Fruit fly (Drosophila melanogaster) whole organism, embryonic: Measurements from ENCODE around the gene Leash.

Source experiments
- Abd-B ChIP-seq: fragments of 200-800 bp; sonication (Bioruptor generic); optimal IDR thresholded peaks from 2 replicates; lab custom pipeline; 2018; ENCODE audit warnings: missing biosample characterization, mild to moderate bottlenecking, missing genetic modification characterization, moderate library complexity
- Asciz ChIP-seq: fragments of 200-800 bp; sonication (Bioruptor generic); optimal IDR thresholded peaks from 2 replicates; lab custom pipeline; 2017; ENCODE audit warnings: missing biosample characterization, mild to moderate bottlenecking, missing genetic modification characterization, missing genetic modification reagents
- BEAF-32 ChIP-seq: fragments of 200-800 bp; sonication (Bioruptor generic); optimal IDR thresholded peaks from 3 replicates; lab custom pipeline; 2017; ENCODE audit warnings: missing biosample characterization, missing genetic modification characterization, mild to moderate bottlenecking, moderate library complexity, missing genetic modification reagents
- Blimp-1 ChIP-seq: fragments of 200-800 bp; sonication (Bioruptor generic); optimal IDR thresholded peaks from 3 replicates; lab custom pipeline; 2018; ENCODE audit warnings: missing biosample characterization, missing genetic modification characterization, mild to moderate bottlenecking, moderate library complexity, missing genetic modification reagents
- CG10979 ChIP-seq: fragments of 200-800 bp; sonication (Bioruptor generic); optimal IDR thresholded peaks from 2 replicates; lab custom pipeline; 2018; ENCODE audit warnings: missing biosample characterization, mild to moderate bottlenecking, missing genetic modification characterization, moderate library complexity
- CG11398 ChIP-seq: fragments of 200-800 bp; sonication (Bioruptor generic); optimal IDR thresholded peaks from 2 replicates; lab custom pipeline; 2016; ENCODE audit warnings: missing biosample characterization, missing genetic modification characterization
- CG11560 ChIP-seq: fragments of 200-800 bp; sonication (Bioruptor generic); IDR thresholded peaks from 3 replicates; pipeline ENCODE4 v1.3.6; 2022; ENCODE audit warnings: missing biosample characterization, missing genetic modification characterization
- CG12071 ChIP-seq: fragments of 200-800 bp; sonication (Bioruptor generic); optimal IDR thresholded peaks from 3 replicates; lab custom pipeline; 2018; ENCODE audit warnings: missing biosample characterization, mild to moderate bottlenecking, missing genetic modification characterization
- CG12104 ChIP-seq: fragments of 200-800 bp; sonication (Bioruptor generic); optimal IDR thresholded peaks from 3 replicates; lab custom pipeline; 2016; ENCODE audit warnings: missing biosample characterization, missing genetic modification characterization
- CG14441 ChIP-seq: fragments of 200-800 bp; sonication (Bioruptor generic); IDR thresholded peaks from 2 replicates; pipeline ENCODE4 v1.3.6; 2022; ENCODE audit warnings: missing biosample characterization, missing genetic modification characterization
- CG14710 ChIP-seq: fragments of 200-800 bp; sonication (Bioruptor generic); optimal IDR thresholded peaks from 3 replicates; lab custom pipeline; 2019; ENCODE audit warnings: missing biosample characterization, mild to moderate bottlenecking, missing genetic modification characterization, moderate library complexity
- CG15073 ChIP-seq: fragments of 200-800 bp; sonication (Bioruptor generic); optimal IDR thresholded peaks from 2 replicates; lab custom pipeline; 2016; ENCODE audit warnings: missing biosample characterization, missing genetic modification characterization
- CG30020 ChIP-seq: fragments of 200-800 bp; optimal IDR thresholded peaks from 2 replicates; lab custom pipeline; 2019; ENCODE audit warnings: missing biosample characterization, mild to moderate bottlenecking, missing genetic modification characterization, moderate library complexity
- CG3065 ChIP-seq: fragments of 200-800 bp; sonication (Bioruptor generic); optimal IDR thresholded peaks from 2 replicates; lab custom pipeline; 2016; ENCODE audit warnings: missing biosample characterization, missing genetic modification characterization
- CG3838 ChIP-seq: fragments of 200-800 bp; sonication (Bioruptor generic); optimal IDR thresholded peaks from 3 replicates; lab custom pipeline; 2016; ENCODE audit warnings: missing biosample characterization, missing genetic modification characterization
- CG5953 ChIP-seq: fragments of 200-800 bp; sonication (Bioruptor generic); IDR thresholded peaks from 2 replicates; pipeline ENCODE4 v1.3.6; 2022; ENCODE audit warnings: missing biosample characterization, missing genetic modification characterization
- CG8924 ChIP-seq: fragments of 200-800 bp; optimal IDR thresholded peaks from 3 replicates; lab custom pipeline; 2019; ENCODE audit warnings: missing biosample characterization, mild to moderate bottlenecking, missing genetic modification characterization, moderate library complexity
- CkIIα-i1 ChIP-seq: fragments of 200-800 bp; sonication (Bioruptor generic); IDR thresholded peaks from 2 replicates; pipeline ENCODE4 v1.3.6; 2022; ENCODE audit warnings: missing biosample characterization, missing genetic modification characterization
- D ChIP-seq, 2 experiments: fragments of 200-800 bp in 1 of 2; fragments of >200 bp in 1 of 2; sonication (Bioruptor generic) in 1 of 2; optimal IDR thresholded peaks; 2 replicates in 1 of 2; 3 replicates in 1 of 2; lab custom pipeline; 2017; ENCODE audit warnings: mild to moderate bottlenecking in 1 of 2, missing biosample characterization in 1 of 2, missing genetic modification characterization in 1 of 2, missing genetic modification reagents in 1 of 2
- D19B ChIP-seq: fragments of 200-800 bp; sonication (Bioruptor generic); optimal IDR thresholded peaks from 2 replicates; lab custom pipeline; 2017; ENCODE audit warnings: missing biosample characterization, mild to moderate bottlenecking, missing genetic modification characterization
- Dad ChIP-seq: fragments of 200-800 bp; sonication (Bioruptor generic); optimal IDR thresholded peaks from 3 replicates; lab custom pipeline; 2016; ENCODE audit warnings: missing biosample characterization, missing genetic modification characterization
- Doc2 ChIP-seq: fragments of 200-800 bp; sonication (Bioruptor generic); IDR thresholded peaks from 2 replicates; pipeline ENCODE4 v1.3.6; 2022; ENCODE audit warnings: missing biosample characterization, missing genetic modification characterization
- Ets65A ChIP-seq: fragments of 200-800 bp; sonication (Bioruptor generic); peaks from one replicate; lab custom pipeline; 2016; ENCODE audit warnings: missing biosample characterization, missing genetic modification characterization
- HLHmδ ChIP-seq: fragments of 200-800 bp; sonication (Bioruptor generic); optimal IDR thresholded peaks from 2 replicates; lab custom pipeline; 2018; ENCODE audit warnings: missing biosample characterization, mild to moderate bottlenecking, missing genetic modification characterization, moderate library complexity
- Hr51 ChIP-seq, 2 experiments: fragments of 200-800 bp; sonication (Bioruptor generic); optimal IDR thresholded peaks; 2 replicates in 1 of 2; 3 replicates in 1 of 2; lab custom pipeline; 2016 to 2018; ENCODE audit warnings: missing biosample characterization in 2 of 2, missing genetic modification characterization in 2 of 2, mild to moderate bottlenecking in 1 of 2, moderate library complexity in 1 of 2
- Lim3 ChIP-seq: fragments of 200-800 bp; sonication (Bioruptor generic); IDR thresholded peaks from 2 replicates; pipeline ENCODE4 v1.3.6; 2022; ENCODE audit warnings: missing biosample characterization, missing genetic modification characterization
- Side ChIP-seq: fragments of 200-800 bp; sonication (Bioruptor generic); optimal IDR thresholded peaks from 2 replicates; lab custom pipeline; 2016; ENCODE audit warnings: missing biosample characterization, missing genetic modification characterization
- Sin3A ChIP-seq: fragments of >200 bp; optimal IDR thresholded peaks from 2 replicates; lab custom pipeline; 2018
- Six4 ChIP-seq: fragments of 200-800 bp; sonication (Bioruptor generic); optimal IDR thresholded peaks from 2 replicates; lab custom pipeline; 2016; ENCODE audit warnings: missing biosample characterization, missing genetic modification characterization
- Vsx1 ChIP-seq: fragments of 200-800 bp; sonication (Bioruptor generic); optimal IDR thresholded peaks from 2 replicates; lab custom pipeline; 2017; ENCODE audit warnings: missing biosample characterization, mild to moderate bottlenecking, missing genetic modification characterization, missing genetic modification reagents
- aop ChIP-seq: fragments of 200-800 bp; sonication (Bioruptor generic); IDR thresholded peaks from 2 replicates; pipeline ENCODE4 v1.3.6; 2022; ENCODE audit warnings: missing biosample characterization, missing genetic modification characterization
- cato ChIP-seq: fragments of 200-800 bp; sonication (Bioruptor generic); optimal IDR thresholded peaks from 2 replicates; lab custom pipeline; 2016; ENCODE audit warnings: missing biosample characterization, missing genetic modification characterization, borderline replicate concordance
- chm ChIP-seq: fragments of 200-800 bp; sonication (Bioruptor generic); IDR thresholded peaks from 2 replicates; pipeline ENCODE4 v1.3.6; 2022; ENCODE audit warnings: missing biosample characterization, missing genetic modification characterization
- crol ChIP-seq: fragments of 200-800 bp; sonication (Bioruptor generic); IDR thresholded peaks from 2 replicates; pipeline ENCODE4 v1.3.6; 2022; ENCODE audit warnings: missing biosample characterization, missing genetic modification characterization
- dati ChIP-seq: fragments of 200-800 bp; sonication (Bioruptor generic); IDR thresholded peaks from 2 replicates; pipeline ENCODE4 v1.3.6; 2022; ENCODE audit warnings: missing biosample characterization, missing genetic modification characterization
- jumu ChIP-seq: fragments of 200-800 bp; sonication (Bioruptor generic); optimal IDR thresholded peaks from 3 replicates; lab custom pipeline; 2016; ENCODE audit warnings: missing biosample characterization, missing genetic modification characterization
- mam ChIP-seq: fragments of 200-800 bp; sonication (Bioruptor generic); optimal IDR thresholded peaks from 3 replicates; lab custom pipeline; 2016; ENCODE audit warnings: missing biosample characterization, missing genetic modification characterization
- nau ChIP-seq: fragments of 200-800 bp; sonication (Bioruptor generic); optimal IDR thresholded peaks from 3 replicates; lab custom pipeline; 2017; ENCODE audit warnings: missing biosample characterization, mild to moderate bottlenecking, missing genetic modification characterization, missing genetic modification reagents
- pho ChIP-seq: fragments of 200-800 bp; sonication (Bioruptor generic); optimal IDR thresholded peaks from 2 replicates; lab custom pipeline; 2016; ENCODE audit warnings: missing biosample characterization, missing genetic modification characterization
- pzg ChIP-seq: fragments of 200-800 bp; sonication (Bioruptor generic); optimal IDR thresholded peaks from 3 replicates; lab custom pipeline; 2018; ENCODE audit warnings: missing biosample characterization, mild to moderate bottlenecking, missing genetic modification characterization, moderate library complexity
- scrt ChIP-seq: fragments of 200-800 bp; sonication (Bioruptor generic); optimal IDR thresholded peaks from 2 replicates; lab custom pipeline; 2018; ENCODE audit warnings: missing biosample characterization, mild to moderate bottlenecking, missing genetic modification characterization, moderate library complexity
- sd ChIP-seq: fragments of 200-800 bp; sonication (Bioruptor generic); optimal IDR thresholded peaks from 3 replicates; lab custom pipeline; 2018; ENCODE audit warnings: missing biosample characterization, mild to moderate bottlenecking, missing genetic modification characterization, moderate library complexity
- sens ChIP-seq: fragments of 200-800 bp; sonication (Bioruptor generic); peaks from one replicate; lab custom pipeline; 2016; ENCODE audit warnings: missing biosample characterization, missing genetic modification characterization
- slp2 ChIP-seq: fragments of 200-800 bp; sonication (Bioruptor generic); optimal IDR thresholded peaks from 2 replicates; lab custom pipeline; 2016; ENCODE audit warnings: missing biosample characterization, missing genetic modification characterization
- trh ChIP-seq: fragments of 200-800 bp; sonication (Bioruptor generic); optimal IDR thresholded peaks from 2 replicates; lab custom pipeline; 2016; ENCODE audit warnings: missing biosample characterization, missing genetic modification characterization
- twi ChIP-seq: fragments of 200-800 bp; optimal IDR thresholded peaks from 2 replicates; lab custom pipeline; 2019; ENCODE audit warnings: missing biosample characterization, mild to moderate bottlenecking, missing genetic modification characterization, moderate library complexity
- tx ChIP-seq: fragments of 200-800 bp; sonication (Bioruptor generic); optimal IDR thresholded peaks from 2 replicates; lab custom pipeline; 2016; ENCODE audit warnings: missing biosample characterization, missing genetic modification characterization
- unc-4 ChIP-seq: fragments of 200-800 bp; sonication (Bioruptor generic); IDR thresholded peaks from 2 replicates; pipeline ENCODE4 v1.3.6; 2022; ENCODE audit warnings: missing biosample characterization, missing genetic modification characterization; ENCODE audit not compliant: partially characterized antibody
- usp ChIP-seq: fragments of >200 bp; optimal IDR thresholded peaks from 2 replicates; lab custom pipeline; 2017; ENCODE audit warnings: missing biosample characterization, missing genetic modification characterization
- vvl ChIP-seq: fragments of 200-800 bp; sonication (Bioruptor generic); IDR thresholded peaks from 2 replicates; pipeline ENCODE4 v1.3.6; 2022; ENCODE audit warnings: missing biosample characterization, missing genetic modification characterization
- wdn ChIP-seq: fragments of 200-800 bp; sonication (Bioruptor generic); IDR thresholded peaks from 2 replicates; pipeline ENCODE4 v1.3.6; 2022; ENCODE audit warnings: missing biosample characterization, missing genetic modification characterization

The Leash gene

dm6 chr3R:10868427-10868962 is 16.8 kb upstream of the Leash start, which contains the start of the genes SelR and Tsp86D (continued):
- TF ChIP-seq Sin3A (lab: Kevin White, UChicago) (peak; percentile 81), crol (no peak), CkIIα-i1 (GFP tag; lab: Robert Waterston, UW) (no peak), CG5953 (GFP tag; lab: Robert Waterston, UW) (no peak), CG12104 (GFP tag; lab: Kevin White, UChicago) (peak; percentile 48), sens (GFP tag; lab: Kevin White, UChicago) (peak; percentile 20), wdn (no peak), CG14441 (GFP tag; lab: Robert Waterston, UW) (no peak), cato (no peak), Ets65A (no peak), D (optimal IDR thresholded peaks at IDR 0.05; lab: Kevin White, UChicago) (no peak), D (GFP tag; optimal IDR thresholded peaks at IDR 0.05; lab: Kevin White, UChicago) (no peak), CG12071 (GFP tag; lab: Kevin White, UChicago) (peak; percentile 47), trh (GFP tag; lab: Kevin White, UChicago) (no peak), twi (tag; lab: Kevin White, UChicago) (no peak), Blimp-1 (no peak), Dad (GFP tag; lab: Kevin White, UChicago) (no peak), CG3065 (GFP tag; lab: Kevin White, UChicago) (no peak), tx (no peak), CG10979 (peak; percentile 24), Abd-B (GFP tag; lab: Kevin White, UChicago) (peak; percentile 80), CG30020 (tag; lab: Kevin White, UChicago) (no peak), Side (no peak), aop (GFP tag; lab: Robert Waterston, UW) (no peak), Lim3 (GFP tag; lab: Robert Waterston, UW) (no peak), pho (GFP tag; lab: Kevin White, UChicago) (peak; percentile 22), usp (no peak), pzg (GFP tag; lab: Kevin White, UChicago) (peak; percentile 97), CG11560 (tag; lab: Robert Waterston, UW) (no peak), CG15073 (GFP tag; lab: Kevin White, UChicago) (no peak), CG11398 (GFP tag; lab: Kevin White, UChicago) (no peak), slp2 (GFP tag; lab: Kevin White, UChicago) (no peak), BEAF-32 (peak; percentile 75), CG3838 (no peak), Asciz (GFP tag; lab: Kevin White, UChicago) (peak; percentile 1), mam (GFP tag; lab: Kevin White, UChicago) (no peak), Hr51 (GFP tag; optimal IDR thresholded peaks at IDR 0.05; lab: Kevin White, UChicago) (peak in 1 of 2 experiments; percentile 32), dati (no peak), D19B (GFP tag; lab: Kevin White, UChicago) (no peak), jumu (no peak), Six4 (GFP tag; lab: Kevin White, UChicago) (no peak), vvl (GFP tag; lab: Robert Waterston, UW) (peak; percentile 33), CG14710 (tag; lab: Kevin White, UChicago) (peak; percentile 65), CG8924 (tag; lab: Kevin White, UChicago) (peak; percentile 64), HLHmδ (GFP tag; lab: Kevin White, UChicago) (peak; percentile 78), Vsx1 (GFP tag; lab: Kevin White, UChicago) (peak; percentile 94), sd (tag; lab: Kevin White, UChicago) (peak; percentile 85), scrt (GFP tag; lab: Kevin White, UChicago) (peak; percentile 45), unc-4 (GFP tag; lab: Robert Waterston, UW) (peak; percentile 66), nau (peak; percentile 89), chm (GFP tag; lab: Robert Waterston, UW) (no peak), Doc2 (GFP tag; lab: Robert Waterston, UW) (no peak)
